Worm (Caenorhabditis elegans) whole organism, L4 larva: ENCODE results near the gene gcp-2.1.

Source experiments
- ZK546.5 ChIP-seq, 2 experiments: sonication (generic microtip); optimal IDR thresholded peaks; 2 replicates each; lab custom pipeline; 2017; ENCODE audit warnings: missing biosample characterization in 2 of 2, missing genetic modification characterization in 2 of 2
- ceh-62 ChIP-seq: sonication (generic microtip); optimal IDR thresholded peaks from 2 replicates; lab custom pipeline; 2017; ENCODE audit warnings: missing biosample characterization, missing genetic modification characterization
- daf-19 ChIP-seq: fragments of 200-800 bp; sonication (Bioruptor generic); conservative IDR thresholded peaks from 2 replicates; pipeline ENCODE4 v1.3.6; 2022; ENCODE audit warnings: missing genetic modification characterization, missing compliant biosample characterization
- jun-1 ChIP-seq: fragments of 150-350 bp; optimal IDR thresholded peaks from 2 replicates; lab custom pipeline; 2014; ENCODE audit warnings: missing biosample characterization, missing genetic modification reagents, missing genetic modification characterization
- lin-38 ChIP-seq: fragments of 200-800 bp; sonication (Bioruptor generic); IDR thresholded peaks from 2 replicates; pipeline ENCODE4 v1.3.6; 2022; ENCODE audit warnings: missing genetic modification reagents, missing genetic modification characterization, missing compliant biosample characterization
- nhr-42 ChIP-seq: fragments of 200-800 bp; sonication (Bioruptor generic); IDR thresholded peaks from 2 replicates; pipeline ENCODE4 v1.3.6; 2022; ENCODE audit warnings: missing genetic modification characterization, missing compliant biosample characterization
- nhr-6 ChIP-seq: fragments of 150-350 bp; optimal IDR thresholded peaks from 2 replicates; lab custom pipeline; 2014; ENCODE audit warnings: missing biosample characterization, missing genetic modification characterization
- nhr-76 ChIP-seq: fragments of 150-350 bp; optimal IDR thresholded peaks from 2 replicates; lab custom pipeline; 2014; ENCODE audit warnings: missing biosample characterization, missing genetic modification characterization
- pha-4 ChIP-seq, 2 experiments: fragments of 150-350 bp in 1 of 2; fragments of 200-800 bp in 1 of 2; sonication (Bioruptor generic) in 1 of 2; IDR thresholded peaks in 1 of 2; optimal IDR thresholded peaks in 1 of 2; 2 replicates each; pipeline versions ENCODE4 v1.3.6 to Lab custom; 2014 to 2022; ENCODE audit warnings: missing genetic modification characterization in 2 of 2, missing genetic modification reagents in 2 of 2, missing biosample characterization in 1 of 2, missing compliant biosample characterization in 1 of 2
- pqm-1 ChIP-seq: sonication (generic microtip); optimal IDR thresholded peaks from 2 replicates; lab custom pipeline; 2017; ENCODE audit warnings: missing biosample characterization, missing genetic modification characterization
- ztf-7 ChIP-seq: fragments of 150-350 bp; optimal IDR thresholded peaks from 2 replicates; lab custom pipeline; 2014; ENCODE audit warnings: missing biosample characterization, missing genetic modification characterization

- TF ChIP-seq ZK546.5 (tag; optimal IDR thresholded peaks at IDR 0.05; lab: Kevin White, UChicago), result no peak
- TF ChIP-seq ztf-7 (tag; lab: Kevin White, UChicago), result no peak
- TF ChIP-seq nhr-42 (GFP tag; lab: Robert Waterston, UW), result no peak
- TF ChIP-seq lin-38 (GFP tag; lab: Robert Waterston, UW), result no peak
- no peak for TF ChIP-seq pha-4 (GFP tag; IDR thresholded peaks at IDR 0.05; lab: Robert Waterston, UW)
- no peak for TF ChIP-seq pha-4 (tag; optimal IDR thresholded peaks at IDR 0.05; lab: Kevin White, UChicago)
- TF ChIP-seq jun-1 (tag; lab: Kevin White, UChicago), result no peak
- no peak for TF ChIP-seq pqm-1 (tag; lab: Kevin White, UChicago)
- TF ChIP-seq nhr-6, result no peak
- no peak for TF ChIP-seq ceh-62 (tag; lab: Kevin White, UChicago)
- TF ChIP-seq daf-19 (GFP tag; lab: Robert Waterston, UW), result no peak
- no peak for TF ChIP-seq nhr-76 (tag; lab: Kevin White, UChicago)
These were observed at the start of gene gcp-2.1 for ce11 chrX:301530-301929.
